Fruit fly (Drosophila melanogaster) whole organism, embryonic: ENCODE data around the gene caz.

Source experiments
- Antp ChIP-seq: fragments of 200-800 bp; sonication (Bioruptor generic); optimal IDR thresholded peaks from 3 replicates; lab custom pipeline; 2016; ENCODE audit warnings: missing biosample characterization, missing genetic modification characterization
- Atf-2 ChIP-seq: fragments of 200-800 bp; sonication (Bioruptor generic); optimal IDR thresholded peaks from 2 replicates; lab custom pipeline; 2016; ENCODE audit warnings: missing biosample characterization, missing genetic modification characterization
- B-H2 ChIP-seq: fragments of 200-800 bp; sonication (Bioruptor generic); optimal IDR thresholded peaks from 2 replicates; lab custom pipeline; 2018; ENCODE audit warnings: missing biosample characterization, mild to moderate bottlenecking, missing genetic modification characterization
- CG10147 ChIP-seq: fragments of 200-800 bp; sonication (Bioruptor generic); optimal IDR thresholded peaks from 2 replicates; lab custom pipeline; 2019; ENCODE audit warnings: missing biosample characterization, mild to moderate bottlenecking, missing genetic modification characterization, moderate library complexity
- CG10654 ChIP-seq: fragments of 200-800 bp; sonication (Bioruptor generic); optimal IDR thresholded peaks from 2 replicates; lab custom pipeline; 2016; ENCODE audit warnings: missing biosample characterization, missing genetic modification characterization
- CG11093 ChIP-seq: fragments of 200-800 bp; sonication (Bioruptor generic); IDR thresholded peaks from 3 replicates; pipeline ENCODE4 v1.3.6; 2022; ENCODE audit warnings: missing biosample characterization, missing genetic modification characterization
- CG11247 ChIP-seq: fragments of 200-800 bp; sonication (Bioruptor generic); IDR thresholded peaks from 2 replicates; pipeline ENCODE4 v1.3.6; 2022; ENCODE audit warnings: missing biosample characterization, missing genetic modification characterization
- CG12659 ChIP-seq: fragments of 200-800 bp; sonication (Bioruptor generic); optimal IDR thresholded peaks from 3 replicates; lab custom pipeline; 2017; ENCODE audit warnings: mild to moderate bottlenecking, missing biosample characterization, missing genetic modification reagents, missing genetic modification characterization
- CG13287 ChIP-seq: fragments of 200-800 bp; sonication (Bioruptor generic); IDR thresholded peaks from 2 replicates; pipeline ENCODE4 v1.3.6; 2022; ENCODE audit warnings: missing biosample characterization, missing genetic modification characterization; ENCODE audit not compliant: partially characterized antibody
- CG13894 ChIP-seq: fragments of 200-800 bp; sonication (Bioruptor generic); optimal IDR thresholded peaks from 3 replicates; lab custom pipeline; 2018; ENCODE audit warnings: missing biosample characterization, mild to moderate bottlenecking, missing genetic modification characterization, moderate library complexity
- CG15479 ChIP-seq: fragments of 200-800 bp; sonication (Bioruptor generic); optimal IDR thresholded peaks from 3 replicates; lab custom pipeline; 2019; ENCODE audit warnings: missing biosample characterization, mild to moderate bottlenecking, missing genetic modification characterization, moderate library complexity
- CG15601 ChIP-seq: fragments of 200-800 bp; sonication (Bioruptor generic); optimal IDR thresholded peaks from 3 replicates; lab custom pipeline; 2019; ENCODE audit warnings: missing biosample characterization, mild to moderate bottlenecking, missing genetic modification characterization, moderate library complexity
- CG15696 ChIP-seq: fragments of 200-800 bp; sonication (Bioruptor generic); optimal IDR thresholded peaks from 2 replicates; lab custom pipeline; 2019; ENCODE audit warnings: missing biosample characterization, mild to moderate bottlenecking, missing genetic modification characterization, moderate library complexity
- CG1603 ChIP-seq: fragments of 200-800 bp; sonication (Bioruptor generic); optimal IDR thresholded peaks from 2 replicates; lab custom pipeline; 2019; ENCODE audit warnings: missing biosample characterization, mild to moderate bottlenecking, missing genetic modification characterization, moderate library complexity
- CG3065 ChIP-seq: fragments of 200-800 bp; sonication (Bioruptor generic); optimal IDR thresholded peaks from 2 replicates; lab custom pipeline; 2016; ENCODE audit warnings: missing biosample characterization, missing genetic modification characterization
- CG34422 ChIP-seq: fragments of 200-800 bp; sonication (Bioruptor generic); IDR thresholded peaks from 3 replicates; pipeline ENCODE4 v1.3.6; 2022; ENCODE audit warnings: missing biosample characterization, missing genetic modification characterization
- CG3995 ChIP-seq: fragments of 200-800 bp; sonication (Bioruptor generic); optimal IDR thresholded peaks from 3 replicates; lab custom pipeline; 2016; ENCODE audit warnings: missing biosample characterization, missing genetic modification characterization
- CG42726 ChIP-seq: fragments of 200-800 bp; sonication (Bioruptor generic); IDR thresholded peaks from 2 replicates; pipeline ENCODE4 v1.3.6; 2022; ENCODE audit warnings: missing biosample characterization, missing genetic modification characterization; ENCODE audit not compliant: partially characterized antibody
- CG4328 ChIP-seq: fragments of 200-800 bp; sonication (Bioruptor generic); optimal IDR thresholded peaks from 3 replicates; lab custom pipeline; 2017; ENCODE audit warnings: missing biosample characterization, missing genetic modification reagents, missing genetic modification characterization
- CG4820 ChIP-seq: fragments of 200-800 bp; sonication (Bioruptor generic); optimal IDR thresholded peaks from 3 replicates; lab custom pipeline; 2016; ENCODE audit warnings: missing biosample characterization, missing genetic modification characterization
- CG5180 ChIP-seq: fragments of 200-800 bp; sonication (Bioruptor generic); optimal IDR thresholded peaks from 3 replicates; lab custom pipeline; 2017; ENCODE audit warnings: missing biosample characterization, missing genetic modification characterization, mild to moderate bottlenecking, moderate library complexity, missing genetic modification reagents
- CG6654 ChIP-seq: fragments of 200-800 bp; sonication (Bioruptor generic); optimal IDR thresholded peaks from 2 replicates; lab custom pipeline; 2017; ENCODE audit warnings: missing biosample characterization, mild to moderate bottlenecking, missing genetic modification characterization
- CG6683 ChIP-seq: fragments of 200-800 bp; sonication (Bioruptor generic); optimal IDR thresholded peaks from 2 replicates; lab custom pipeline; 2017; ENCODE audit warnings: missing biosample characterization, mild to moderate bottlenecking, missing genetic modification characterization, missing genetic modification reagents
- Dfd ChIP-seq, 2 experiments: fragments of >200 bp; optimal IDR thresholded peaks; 2 replicates each; lab custom pipeline; 2017; ENCODE audit warnings: missing biosample characterization in 2 of 2, missing genetic modification characterization in 2 of 2
- Doc3 ChIP-seq: fragments of 200-800 bp; sonication (Bioruptor generic); IDR thresholded peaks from 3 replicates; pipeline ENCODE4 v1.3.6; 2022; ENCODE audit warnings: missing biosample characterization, missing genetic modification characterization; ENCODE audit not compliant: partially characterized antibody
- Dref ChIP-seq: fragments of 200-800 bp; sonication (Bioruptor generic); IDR thresholded peaks from 2 replicates; pipeline ENCODE4 v1.3.6; 2022; ENCODE audit warnings: missing biosample characterization, missing genetic modification characterization
- Ets65A ChIP-seq: fragments of 200-800 bp; sonication (Bioruptor generic); peaks from one replicate; lab custom pipeline; 2016; ENCODE audit warnings: missing biosample characterization, missing genetic modification characterization
- GATAe ChIP-seq: fragments of 200-800 bp; sonication (Bioruptor generic); conservative IDR thresholded peaks from 2 replicates; pipeline ENCODE4 v1.3.6; 2022; ENCODE audit warnings: missing biosample characterization, missing genetic modification characterization
- HHEX ChIP-seq: fragments of 200-800 bp; sonication (Bioruptor generic); optimal IDR thresholded peaks from 3 replicates; lab custom pipeline; 2017; ENCODE audit warnings: missing biosample characterization, mild to moderate bottlenecking, missing genetic modification characterization, missing genetic modification reagents
- HLH4C ChIP-seq: fragments of 200-800 bp; sonication (Bioruptor generic); IDR thresholded peaks from 3 replicates; pipeline ENCODE4 v1.3.6; 2022; ENCODE audit warnings: missing biosample characterization, missing genetic modification characterization; ENCODE audit not compliant: partially characterized antibody
- Hand ChIP-seq: fragments of 200-800 bp; sonication (Bioruptor generic); optimal IDR thresholded peaks from 2 replicates; lab custom pipeline; 2017; ENCODE audit warnings: mild to moderate bottlenecking, missing biosample characterization, missing genetic modification reagents, missing genetic modification characterization
- Hmr ChIP-seq: fragments of 200-800 bp; sonication (Bioruptor generic); optimal IDR thresholded peaks from 3 replicates; lab custom pipeline; 2017; ENCODE audit warnings: mild to moderate bottlenecking, missing biosample characterization, missing genetic modification reagents, missing genetic modification characterization
- Jarid2 ChIP-seq: fragments of 200-800 bp; sonication (Bioruptor generic); optimal IDR thresholded peaks from 3 replicates; lab custom pipeline; 2017; ENCODE audit warnings: mild to moderate bottlenecking, missing biosample characterization, missing genetic modification reagents, missing genetic modification characterization
- Myb ChIP-seq: fragments of 200-800 bp; sonication (Bioruptor generic); optimal IDR thresholded peaks from 2 replicates; lab custom pipeline; 2016; ENCODE audit warnings: missing biosample characterization, missing genetic modification characterization
- PHDP ChIP-seq: fragments of 200-800 bp; sonication (Bioruptor generic); optimal IDR thresholded peaks from 3 replicates; lab custom pipeline; 2018; ENCODE audit warnings: missing biosample characterization, mild to moderate bottlenecking, missing genetic modification characterization, moderate library complexity
- Rx ChIP-seq: fragments of 200-800 bp; sonication (Bioruptor generic); IDR thresholded peaks from 2 replicates; pipeline ENCODE4 v1.3.6; 2022; ENCODE audit warnings: missing biosample characterization, missing genetic modification characterization
- bsh ChIP-seq, 2 experiments: fragments of 200-800 bp; sonication (Bioruptor generic); optimal IDR thresholded peaks; 2 replicates each; lab custom pipeline; 2017 to 2018; ENCODE audit warnings: mild to moderate bottlenecking in 2 of 2, missing biosample characterization in 2 of 2, missing genetic modification characterization in 2 of 2, moderate library complexity in 1 of 2
- crc ChIP-seq: fragments of 200-800 bp; sonication (Bioruptor generic); optimal IDR thresholded peaks from 2 replicates; lab custom pipeline; 2016; ENCODE audit warnings: missing biosample characterization, missing genetic modification characterization
- eyg ChIP-seq: fragments of 200-800 bp; sonication (Bioruptor generic); optimal IDR thresholded peaks from 3 replicates; lab custom pipeline; 2016; ENCODE audit warnings: missing biosample characterization, missing genetic modification characterization
- fru ChIP-seq: fragments of >200 bp; optimal IDR thresholded peaks from 2 replicates; lab custom pipeline; 2017
- grn ChIP-seq: fragments of 200-800 bp; sonication (Bioruptor generic); optimal IDR thresholded peaks from 3 replicates; lab custom pipeline; 2017; ENCODE audit warnings: missing biosample characterization, missing genetic modification characterization
- jigr1 ChIP-seq: fragments of 200-800 bp; sonication (Bioruptor generic); IDR thresholded peaks from 3 replicates; pipeline ENCODE4 v1.3.6; 2022; ENCODE audit warnings: missing biosample characterization, missing genetic modification characterization
- lmd ChIP-seq: fragments of 200-800 bp; sonication (Bioruptor generic); IDR thresholded peaks from 2 replicates; pipeline ENCODE4 v1.3.6; 2022; ENCODE audit warnings: missing biosample characterization, missing genetic modification characterization
- maf-S ChIP-seq: fragments of 200-800 bp; sonication (Bioruptor generic); optimal IDR thresholded peaks from 2 replicates; lab custom pipeline; 2016; ENCODE audit warnings: missing biosample characterization, missing genetic modification characterization
- repo ChIP-seq: fragments of 200-800 bp; sonication (Bioruptor generic); optimal IDR thresholded peaks from 2 replicates; lab custom pipeline; 2016; ENCODE audit warnings: missing biosample characterization, missing genetic modification characterization
- scrt ChIP-seq: fragments of 200-800 bp; sonication (Bioruptor generic); optimal IDR thresholded peaks from 2 replicates; lab custom pipeline; 2018; ENCODE audit warnings: missing biosample characterization, mild to moderate bottlenecking, missing genetic modification characterization, moderate library complexity
- sens-2 ChIP-seq: fragments of 200-800 bp; sonication (Bioruptor generic); IDR thresholded peaks from 2 replicates; pipeline ENCODE4 v1.3.6; 2022; ENCODE audit warnings: missing biosample characterization, missing genetic modification characterization
- ttk ChIP-seq: fragments of 200-800 bp; sonication (Bioruptor generic); IDR thresholded peaks from 2 replicates; pipeline ENCODE4 v2.1.2; 2022; ENCODE audit warnings: missing biosample characterization, missing genetic modification characterization
- unc-4 ChIP-seq: fragments of 200-800 bp; sonication (Bioruptor generic); IDR thresholded peaks from 2 replicates; pipeline ENCODE4 v1.3.6; 2022; ENCODE audit warnings: missing biosample characterization, missing genetic modification characterization; ENCODE audit not compliant: partially characterized antibody

caz gene

dm6 chrX:16296423-16297292, 8.0 kb downstream of the caz start, which contains the start of gene CG3632 (continued):
- no peak for TF ChIP-seq Rx (GFP tag; lab: Robert Waterston, UW)
- no peak for TF ChIP-seq Hmr (GFP tag; lab: Kevin White, UChicago)
- TF ChIP-seq grn: peak; percentile 88
- TF ChIP-seq Dref (GFP tag; lab: Robert Waterston, UW): peak; percentile 88
- no peak for TF ChIP-seq Hand (GFP tag; lab: Kevin White, UChicago)
- TF ChIP-seq CG3065 (GFP tag; lab: Kevin White, UChicago): no peak
- TF ChIP-seq scrt (GFP tag; lab: Kevin White, UChicago): no peak
- no peak for TF ChIP-seq fru
- peak; percentile 40 for TF ChIP-seq maf-S (GFP tag; lab: Kevin White, UChicago)
- TF ChIP-seq CG1603 (tag; lab: Kevin White, UChicago): peak; percentile 77
- peak; percentile 74; the same call in 1 of the 2 replicates for TF ChIP-seq CG42726 (GFP tag; lab: Robert Waterston, UW)
- peak; percentile 17 for TF ChIP-seq Atf-2 (GFP tag; lab: Kevin White, UChicago)
- TF ChIP-seq CG34422 (GFP tag; lab: Robert Waterston, UW): 0 out of 3 replicates have a peak, but pooled peaks have one; percentile 10
- no peak for TF ChIP-seq PHDP
- peak; percentile 71 for TF ChIP-seq Antp (GFP tag; lab: Kevin White, UChicago)
- no peak for TF ChIP-seq eyg (GFP tag; lab: Kevin White, UChicago)
- TF ChIP-seq Ets65A: no peak
- TF ChIP-seq Dfd (GFP tag; optimal IDR thresholded peaks at IDR 0.05; lab: Kevin White, UChicago): no peak
- TF ChIP-seq HLH4C: peak; percentile 88
- TF ChIP-seq Doc3: peak; percentile 66
- no peak for TF ChIP-seq CG11093
- TF ChIP-seq lmd (GFP tag; lab: Robert Waterston, UW): no peak; the same call in 1 of the 2 replicates
- no peak for TF ChIP-seq CG10147 (GFP tag; lab: Kevin White, UChicago)
- no peak for TF ChIP-seq bsh (GFP tag; optimal IDR thresholded peaks at IDR 0.05; lab: Kevin White, UChicago)
- peak; percentile 75 for TF ChIP-seq CG3995 (GFP tag; lab: Kevin White, UChicago)
- peak; percentile 58 for TF ChIP-seq B-H2 (GFP tag; lab: Kevin White, UChicago)
- no peak for TF ChIP-seq CG13894 (tag; lab: Kevin White, UChicago)
- TF ChIP-seq CG5180: no peak
- TF ChIP-seq CG13287 (GFP tag; lab: Robert Waterston, UW): peak; percentile 82
- no peak for TF ChIP-seq CG4820 (GFP tag; lab: Kevin White, UChicago)
- no peak for TF ChIP-seq CG4328
- no peak for TF ChIP-seq CG6683 (GFP tag; lab: Kevin White, UChicago)
- no peak for TF ChIP-seq GATAe
- no peak for TF ChIP-seq CG15696 (tag; lab: Kevin White, UChicago)
- TF ChIP-seq CG12659 (GFP tag; lab: Kevin White, UChicago): peak; percentile 78
- TF ChIP-seq CG15479 (GFP tag; lab: Kevin White, UChicago): peak; percentile 27
- TF ChIP-seq crc: no peak
- TF ChIP-seq HHEX: no peak
- no peak for TF ChIP-seq Jarid2 (GFP tag; lab: Kevin White, UChicago)
- no peak for TF ChIP-seq CG6654 (GFP tag; lab: Kevin White, UChicago)
- TF ChIP-seq repo (GFP tag; lab: Kevin White, UChicago): peak; percentile 55
- TF ChIP-seq CG10654 (GFP tag; lab: Kevin White, UChicago): peak; percentile 20
- no peak for TF ChIP-seq jigr1 (GFP tag; lab: Robert Waterston, UW)
- TF ChIP-seq Myb (GFP tag; lab: Kevin White, UChicago): peak; percentile 54
- TF ChIP-seq ttk (GFP tag; lab: Robert Waterston, UW): no peak
- TF ChIP-seq CG11247: peak; percentile 51; the same call in 1 of the 2 replicates
- no peak for TF ChIP-seq CG15601 (tag; lab: Kevin White, UChicago)
- peak; percentile 78 for TF ChIP-seq unc-4 (GFP tag; lab: Robert Waterston, UW)
- TF ChIP-seq sens-2 (GFP tag; lab: Robert Waterston, UW): no peak
